Worm (Caenorhabditis elegans) whole organism, midembryonic: ENCODE results near the gene C29F9.2.

Experiments
- T22C8.4 ChIP-seq: fragments of 200-800 bp; sonication (Bioruptor generic); IDR thresholded peaks from 2 replicates; pipeline ENCODE4 v1.3.6; 2022; ENCODE audit warnings: missing genetic modification characterization, missing compliant biosample characterization
- cog-1 ChIP-seq: sonication (generic microtip); optimal IDR thresholded peaks from 2 replicates; lab custom pipeline; 2016; ENCODE audit warnings: missing genetic modification characterization, missing compliant biosample characterization
- flt-1 ChIP-seq: fragments of 200-800 bp; sonication (Bioruptor generic); IDR thresholded peaks from 2 replicates; pipeline ENCODE4 v1.3.6; 2022; ENCODE audit warnings: missing genetic modification characterization, missing compliant biosample characterization
- klf-2 ChIP-seq: fragments of 200-800 bp; sonication (Bioruptor generic); conservative IDR thresholded peaks from 2 replicates; pipeline ENCODE4 v1.3.6; 2022; ENCODE audit warnings: missing genetic modification reagents, missing genetic modification characterization, missing compliant biosample characterization
- ztf-23 ChIP-seq: fragments of 200-800 bp; sonication (Bioruptor generic); IDR thresholded peaks from 2 replicates; pipeline ENCODE4 v1.3.6; 2022; ENCODE audit warnings: missing genetic modification reagents, missing genetic modification characterization, missing compliant biosample characterization

- TF ChIP-seq klf-2 = no peak
- TF ChIP-seq ztf-23 (GFP tag; lab: Robert Waterston, UW) = no peak
- no peak for TF ChIP-seq flt-1 (GFP tag; lab: Robert Waterston, UW)
- no peak for TF ChIP-seq T22C8.4 (GFP tag; lab: Robert Waterston, UW)
- TF ChIP-seq cog-1 (tag; lab: Kevin White, UChicago) = no peak
Observed at ce11 chrIII:149132-149531, 18.4 kb downstream of the C29F9.2 start.
